Worm (Caenorhabditis elegans) whole organism, young adult: ENCODE data around the gene atg-16.2.
A peak's percentile ranks its signal among the peaks of the same experiment; 100 is the strongest.

Source experiments
- F23B12.7 ChIP-seq: sonication (generic microtip); optimal IDR thresholded peaks from 2 replicates; lab custom pipeline; 2017; ENCODE audit warnings: missing genetic modification characterization, mild to moderate bottlenecking, missing compliant biosample characterization, antibody characterized with exemption, moderate library complexity; ENCODE audit not compliant: insufficient read depth
- F33H1.4 ChIP-seq: fragments of 200-800 bp; sonication (Bioruptor generic); IDR thresholded peaks from 2 replicates; pipeline ENCODE4 v1.3.6; 2022; ENCODE audit warnings: missing genetic modification reagents, missing genetic modification characterization, missing compliant biosample characterization
- K12H6.12 ChIP-seq: fragments of 200-800 bp; sonication (Bioruptor generic); optimal IDR thresholded peaks from 2 replicates; lab custom pipeline; 2018; ENCODE audit warnings: mild to moderate bottlenecking, missing genetic modification characterization, missing compliant biosample characterization
- T26A5.8 ChIP-seq: sonication (generic microtip); optimal IDR thresholded peaks from 2 replicates; lab custom pipeline; 2016; ENCODE audit warnings: missing genetic modification characterization, missing compliant biosample characterization
- ZK185.1 ChIP-seq: sonication (generic microtip); optimal IDR thresholded peaks from 2 replicates; lab custom pipeline; 2016; ENCODE audit warnings: mild to moderate bottlenecking, missing genetic modification characterization, missing compliant biosample characterization; ENCODE audit not compliant: poor library complexity, severe bottlenecking
- aptf-2 ChIP-seq: fragments of 200-800 bp; sonication (Bioruptor generic); conservative IDR thresholded peaks from 2 replicates; pipeline ENCODE4 v1.3.6; 2022; ENCODE audit warnings: missing genetic modification reagents, missing genetic modification characterization, missing compliant biosample characterization
- attf-3 ChIP-seq: fragments of 200-800 bp; sonication (Bioruptor generic); conservative IDR thresholded peaks from 2 replicates; pipeline ENCODE4 v1.3.6; 2022; ENCODE audit warnings: missing genetic modification reagents, missing genetic modification characterization, missing compliant biosample characterization
- attf-5 ChIP-seq: fragments of 200-800 bp; sonication (Bioruptor generic); optimal IDR thresholded peaks from 2 replicates; lab custom pipeline; 2018; ENCODE audit warnings: mild to moderate bottlenecking, missing genetic modification characterization, missing compliant biosample characterization
- attf-6 ChIP-seq: fragments of 200-800 bp; sonication (Bioruptor generic); IDR thresholded peaks from 2 replicates; pipeline ENCODE4 v1.3.6; 2022; ENCODE audit warnings: missing genetic modification reagents, missing genetic modification characterization, missing compliant biosample characterization
- bed-1 ChIP-seq: fragments of 200-800 bp; sonication (Bioruptor generic); IDR thresholded peaks from 2 replicates; pipeline ENCODE4 v1.3.6; 2022; ENCODE audit warnings: missing genetic modification reagents, missing genetic modification characterization, missing compliant biosample characterization
- ccch-3 ChIP-seq: fragments of 200-800 bp; sonication (Bioruptor generic); optimal IDR thresholded peaks from 2 replicates; lab custom pipeline; 2018; ENCODE audit warnings: mild to moderate bottlenecking, missing genetic modification characterization, missing compliant biosample characterization
- ceh-100 ChIP-seq: fragments of 200-800 bp; sonication (Bioruptor generic); IDR thresholded peaks from 2 replicates; pipeline ENCODE4 v1.3.6; 2022; ENCODE audit warnings: missing genetic modification reagents, missing genetic modification characterization, missing compliant biosample characterization
- ceh-40 ChIP-seq: fragments of 200-800 bp; sonication (Bioruptor generic); IDR thresholded peaks from 2 replicates; pipeline ENCODE4 v1.3.6; 2022; ENCODE audit warnings: missing genetic modification characterization, missing compliant biosample characterization
- chd-7 ChIP-seq: sonication (generic microtip); optimal IDR thresholded peaks from 2 replicates; lab custom pipeline; 2016; ENCODE audit warnings: mild to moderate bottlenecking, missing genetic modification characterization, moderate library complexity, missing compliant biosample characterization
- dox-1 ChIP-seq: fragments of 200-800 bp; sonication (Bioruptor generic); IDR thresholded peaks from 2 replicates; pipeline ENCODE4 v1.3.6; 2022; ENCODE audit warnings: missing genetic modification reagents, missing genetic modification characterization, missing compliant biosample characterization
- dpl-1 ChIP-seq: fragments of 150-350 bp; optimal IDR thresholded peaks from 2 replicates; lab custom pipeline; 2014; ENCODE audit warnings: missing biosample characterization, missing genetic modification reagents, missing genetic modification characterization
- efl-1 ChIP-seq: fragments of 150-350 bp; optimal IDR thresholded peaks from 2 replicates; lab custom pipeline; 2014; ENCODE audit warnings: missing biosample characterization, missing genetic modification reagents, missing genetic modification characterization
- him-1 ChIP-seq: sonication (generic microtip); optimal IDR thresholded peaks from 2 replicates; lab custom pipeline; 2016; ENCODE audit warnings: missing genotype, missing genetic modification reagents, missing genetic modification characterization, missing compliant biosample characterization
- hmg-1.2 ChIP-seq: fragments of 200-800 bp; sonication (Bioruptor generic); IDR thresholded peaks from 2 replicates; pipeline ENCODE4 v1.3.6; 2022; ENCODE audit warnings: missing genetic modification reagents, missing genetic modification characterization, missing compliant biosample characterization
- hrde-1 ChIP-seq: sonication (generic microtip); optimal IDR thresholded peaks from 2 replicates; lab custom pipeline; 2016; ENCODE audit warnings: missing genetic modification characterization, mild to moderate bottlenecking, missing compliant biosample characterization, moderate library complexity, missing genotype, missing genetic modification reagents, borderline replicate concordance
- lin-35 ChIP-seq, 3 experiments: fragments of 150-350 bp in 2 of 3; sonication (generic microtip) in 1 of 3; optimal IDR thresholded peaks; 2 replicates each; lab custom pipeline; 2014 to 2018; ENCODE audit warnings: missing biosample characterization in 3 of 3, missing genetic modification characterization in 3 of 3, missing genetic modification reagents in 3 of 3
- lin-54 ChIP-seq: fragments of 200-800 bp; sonication (Bioruptor generic); optimal IDR thresholded peaks from 2 replicates; lab custom pipeline; 2018; ENCODE audit warnings: mild to moderate bottlenecking, missing genetic modification characterization, missing compliant biosample characterization
- lsl-1 ChIP-seq: fragments of 200-800 bp; sonication (Bioruptor generic); optimal IDR thresholded peaks from 2 replicates; lab custom pipeline; 2018; ENCODE audit warnings: mild to moderate bottlenecking, missing genetic modification characterization, moderate library complexity, missing compliant biosample characterization
- madf-10 ChIP-seq: sonication (generic microtip); optimal IDR thresholded peaks from 2 replicates; lab custom pipeline; 2016; ENCODE audit warnings: mild to moderate bottlenecking, missing genetic modification characterization, missing compliant biosample characterization
- madf-6 ChIP-seq: fragments of 200-800 bp; sonication (Bioruptor generic); IDR thresholded peaks from 2 replicates; pipeline ENCODE4 v1.3.6; 2022; ENCODE audit warnings: missing genetic modification reagents, missing genetic modification characterization, missing compliant biosample characterization
- madf-8 ChIP-seq: fragments of 200-800 bp; sonication (Bioruptor generic); conservative IDR thresholded peaks from 2 replicates; pipeline ENCODE4 v1.3.6; 2022; ENCODE audit warnings: missing genetic modification reagents, missing genetic modification characterization, missing compliant biosample characterization
- mel-28 ChIP-seq: sonication (generic microtip); optimal IDR thresholded peaks from 2 replicates; lab custom pipeline; 2016; ENCODE audit warnings: borderline replicate concordance, mild to moderate bottlenecking, missing genetic modification characterization, missing compliant biosample characterization
- nhr-80 ChIP-seq: sonication (generic microtip); optimal IDR thresholded peaks from 2 replicates; lab custom pipeline; 2016; ENCODE audit warnings: missing genetic modification characterization, missing compliant biosample characterization
- rcor-1 ChIP-seq: fragments of 200-800 bp; sonication (Bioruptor generic); IDR thresholded peaks from 2 replicates; pipeline ENCODE4 v1.3.6; 2022; ENCODE audit warnings: missing genetic modification reagents, missing genetic modification characterization, missing compliant biosample characterization
- rpc-1 ChIP-seq, 2 experiments: fragments of 150-350 bp in 1 of 2; sonication (generic microtip) in 1 of 2; optimal IDR thresholded peaks; 2 replicates each; lab custom pipeline; 2014 to 2018; ENCODE audit warnings: missing biosample characterization in 1 of 2, missing genetic modification characterization in 1 of 2, missing genetic modification reagents in 1 of 2, missing genotype in 1 of 2
- snpc-1.1 ChIP-seq: sonication (generic microtip); optimal IDR thresholded peaks from 2 replicates; lab custom pipeline; 2017; ENCODE audit warnings: missing genetic modification characterization, mild to moderate bottlenecking, missing compliant biosample characterization, antibody characterized with exemption, moderate library complexity, missing genotype, missing genetic modification reagents; ENCODE audit not compliant: insufficient read depth
- snpc-1.3 ChIP-seq: sonication (generic microtip); optimal IDR thresholded peaks from 2 replicates; lab custom pipeline; 2017; ENCODE audit warnings: missing genetic modification characterization, mild to moderate bottlenecking, missing compliant biosample characterization, antibody characterized with exemption, moderate library complexity, missing genotype, missing genetic modification reagents; ENCODE audit not compliant: insufficient read depth
- snpc-4 ChIP-seq, 5 experiments: fragments of 150-350 bp in 1 of 5; sonication (generic microtip) in 4 of 5; optimal IDR thresholded peaks; 2 replicates each; lab custom pipeline; 2014 to 2018; ENCODE audit warnings: missing genetic modification characterization in 5 of 5, missing biosample characterization in 3 of 5, antibody characterized with exemption in 2 of 5, mild to moderate bottlenecking in 2 of 5, missing compliant biosample characterization in 2 of 5, missing genotype in 2 of 5, moderate library complexity in 2 of 5, missing genetic modification reagents in 1 of 5
- somi-1 ChIP-seq: fragments of 200-800 bp; sonication (Bioruptor generic); optimal IDR thresholded peaks from 2 replicates; lab custom pipeline; 2018; ENCODE audit warnings: mild to moderate bottlenecking, missing genetic modification characterization, missing compliant biosample characterization
- sptf-2 ChIP-seq: fragments of 200-800 bp; sonication (Bioruptor generic); optimal IDR thresholded peaks from 2 replicates; lab custom pipeline; 2018; ENCODE audit warnings: mild to moderate bottlenecking, missing genetic modification characterization, missing compliant biosample characterization
- tlf-1 ChIP-seq: fragments of 200-800 bp; sonication (Bioruptor generic); optimal IDR thresholded peaks from 2 replicates; lab custom pipeline; 2018; ENCODE audit warnings: mild to moderate bottlenecking, missing genetic modification characterization, missing compliant biosample characterization
- ztf-18 ChIP-seq: sonication (generic microtip); optimal IDR thresholded peaks from 2 replicates; lab custom pipeline; 2016; ENCODE audit warnings: missing genotype, mild to moderate bottlenecking, missing genetic modification characterization, missing compliant biosample characterization
- ztf-3 ChIP-seq: fragments of 200-800 bp; sonication (Bioruptor generic); optimal IDR thresholded peaks from 2 replicates; lab custom pipeline; 2018; ENCODE audit warnings: mild to moderate bottlenecking, missing genetic modification characterization, missing compliant biosample characterization
- ztf-6 ChIP-seq: fragments of 200-800 bp; sonication (Bioruptor generic); IDR thresholded peaks from 2 replicates; pipeline ENCODE4 v1.3.6; 2022; ENCODE audit warnings: missing genetic modification reagents, missing genetic modification characterization, missing compliant biosample characterization

atg-16.2 gene

ce11 chrII:6453341-6453806 lies at the start of gene atg-16.2:
Gene atg-16.2, minus strand, starts transcription at chrII:6453391.
- TF ChIP-seq tlf-1 (GFP tag; lab: Kevin White, UChicago) (no peak), attf-5 (peak; percentile 69), chd-7 (tag; lab: Kevin White, UChicago) (no peak), dpl-1 (GFP tag; lab: Kevin White, UChicago) (peak; percentile 31), T26A5.8 (tag; lab: Kevin White, UChicago) (no peak), hmg-1.2 (GFP tag; lab: Robert Waterston, UW) (peak; percentile 19; the same call in 1 of the 2 replicates), sptf-2 (GFP tag; lab: Kevin White, UChicago) (no peak), efl-1 (GFP tag; lab: Kevin White, UChicago) (peak; percentile 32), ceh-40 (no peak), K12H6.12 (tag; lab: Kevin White, UChicago) (no peak), madf-10 (tag; lab: Kevin White, UChicago) (no peak), attf-6 (GFP tag; lab: Robert Waterston, UW) (no peak), rcor-1 (GFP tag; lab: Robert Waterston, UW) (0 out of 2 replicates have a peak, but pooled peaks have one; percentile 23), F23B12.7 (tag; lab: Kevin White, UChicago) (no peak), lin-54 (GFP tag; lab: Kevin White, UChicago) (no peak), lsl-1 (no peak), dox-1 (0 out of 2 replicates have a peak, but pooled peaks have one; percentile 50), F33H1.4 (GFP tag; lab: Robert Waterston, UW) (no peak), ztf-18 (peak; percentile 90), mel-28 (tag; lab: Kevin White, UChicago) (no peak), lin-35 (GFP tag; optimal IDR thresholded peaks at IDR 0.05; lab: Kevin White, UChicago) (peak in 1 of 3 experiments; percentile 31), nhr-80 (tag; lab: Kevin White, UChicago) (peak; percentile 74), ccch-3 (GFP tag; lab: Kevin White, UChicago) (no peak), him-1 (tag; lab: Kevin White, UChicago) (no peak)

- TF ChIP-seq hmg-1.2 (GFP tag; lab: Robert Waterston, UW) (peak; percentile 66; the same call in 1 of the 2 replicates), efl-1 (GFP tag; lab: Kevin White, UChicago) (no peak)
These were observed 49.6 kb upstream of the atg-16.2 start, which contains the start of gene R05G9.1 for ce11 chrII:6502826-6503225. Gene R05G9.1, plus strand, starts transcription at chrII:6503168.

- TF ChIP-seq ccch-3 (GFP tag; lab: Kevin White, UChicago) (no peak), T26A5.8 (tag; lab: Kevin White, UChicago) (no peak), hmg-1.2 (GFP tag; lab: Robert Waterston, UW) (peak; percentile 27; the same call in 1 of the 2 replicates), snpc-1.3 (no peak), madf-8 (GFP tag; lab: Robert Waterston, UW) (peak; percentile 47), madf-10 (tag; lab: Kevin White, UChicago) (no peak), madf-6 (GFP tag; lab: Robert Waterston, UW) (peak; percentile 86), ztf-18 (no peak), F33H1.4 (GFP tag; lab: Robert Waterston, UW) (0 out of 2 replicates have a peak, but pooled peaks have one; percentile 20), efl-1 (GFP tag; lab: Kevin White, UChicago) (peak; percentile 50)
These were observed 48.2 kb upstream of the atg-16.2 start, which contains the start of gene R05G9.3 for ce11 chrII:6501420-6501819. Gene R05G9.3, minus strand, starts transcription at chrII:6501520.

- TF ChIP-seq ceh-100 (GFP tag; lab: Robert Waterston, UW) (no peak), somi-1 (GFP tag; lab: Kevin White, UChicago) (no peak), aptf-2 (GFP tag; lab: Robert Waterston, UW) (no peak), ccch-3 (GFP tag; lab: Kevin White, UChicago) (no peak), snpc-1.1 (no peak), hrde-1 (tag; lab: Kevin White, UChicago) (no peak), madf-8 (GFP tag; lab: Robert Waterston, UW) (no peak), ztf-6 (GFP tag; lab: Robert Waterston, UW) (no peak), lsl-1 (no peak), rpc-1 (optimal IDR thresholded peaks at IDR 0.05; lab: Kevin White, UChicago) (no peak), rpc-1 (tag; optimal IDR thresholded peaks at IDR 0.05; lab: Kevin White, UChicago) (no peak), ZK185.1 (no peak), ztf-3 (GFP tag; lab: Kevin White, UChicago) (no peak), sptf-2 (GFP tag; lab: Kevin White, UChicago) (no peak), bed-1 (GFP tag; lab: Robert Waterston, UW) (no peak), attf-3 (GFP tag; lab: Robert Waterston, UW) (no peak), snpc-4 (GFP tag; optimal IDR thresholded peaks at IDR 0.05; lab: Kevin White, UChicago) (no peak), snpc-4 (tag; optimal IDR thresholded peaks at IDR 0.05; lab: Kevin White, UChicago) (no peak)
These were observed 47.0 kb upstream of the atg-16.2 start, which contains the start of gene R05G9.5 for ce11 chrII:6500161-6500560. Gene R05G9.5, minus strand, starts transcription at chrII:6500261.
